Fruit fly (Drosophila melanogaster) whole organism, wandering third instar larva: ENCODE measurements around the gene Ibf2.

Experiments used
- CG32264 ChIP-seq: fragments of 200-800 bp; sonication (Bioruptor generic); optimal IDR thresholded peaks from 2 replicates; lab custom pipeline; 2016; ENCODE audit warnings: missing biosample characterization, missing genetic modification characterization
- CG9705 ChIP-seq: fragments of 200-800 bp; sonication (Bioruptor generic); optimal IDR thresholded peaks from 2 replicates; lab custom pipeline; 2018; ENCODE audit warnings: missing biosample characterization, mild to moderate bottlenecking, missing genetic modification characterization
- CrebA ChIP-seq: fragments of 200-800 bp; sonication (Bioruptor generic); optimal IDR thresholded peaks from 2 replicates; lab custom pipeline; 2016; ENCODE audit warnings: missing biosample characterization, mild to moderate bottlenecking, missing genetic modification characterization, borderline replicate concordance
- Dfd ChIP-seq: fragments of >200 bp; optimal IDR thresholded peaks from 2 replicates; lab custom pipeline; 2017; ENCODE audit warnings: missing biosample characterization, missing genetic modification characterization
- Dif ChIP-seq: fragments of 200-275, 200-300 bp; sonication (Bioruptor generic); optimal IDR thresholded peaks from 2 replicates; lab custom pipeline; 2018; ENCODE audit warnings: missing biosample characterization, missing genetic modification characterization; ENCODE audit not compliant: partially characterized antibody
- GATAd ChIP-seq: sonication (Bioruptor generic); optimal IDR thresholded peaks from 2 replicates; lab custom pipeline; 2016; ENCODE audit warnings: missing biosample characterization, missing genetic modification characterization
- HLH106 ChIP-seq: fragments of 200-800 bp; optimal IDR thresholded peaks from 3 replicates; lab custom pipeline; 2019; ENCODE audit warnings: missing biosample characterization, mild to moderate bottlenecking, missing genetic modification characterization, moderate library complexity
- Hnf4 ChIP-seq: fragments of 200-800 bp; sonication (Bioruptor generic); optimal IDR thresholded peaks from 2 replicates; lab custom pipeline; 2016; ENCODE audit warnings: missing biosample characterization, mild to moderate bottlenecking, missing genetic modification characterization
- Hr78 ChIP-seq: fragments of >200 bp; optimal IDR thresholded peaks from 2 replicates; lab custom pipeline; 2017; ENCODE audit warnings: missing biosample characterization, missing genetic modification characterization
- Hr83 ChIP-seq: fragments of 200-300 bp; sonication (Bioruptor generic); optimal IDR thresholded peaks from 2 replicates; lab custom pipeline; 2016; ENCODE audit warnings: missing biosample characterization, mild to moderate bottlenecking, missing genetic modification characterization, moderate library complexity; ENCODE audit not compliant: poor library complexity, severe bottlenecking
- Jra ChIP-seq: sonication (Bioruptor generic); optimal IDR thresholded peaks from 2 replicates; lab custom pipeline; 2016; ENCODE audit warnings: missing biosample characterization, missing genetic modification characterization
- Mio ChIP-seq: sonication (Bioruptor generic); optimal IDR thresholded peaks from 2 replicates; lab custom pipeline; 2016; ENCODE audit warnings: missing biosample characterization, missing genetic modification characterization
- Myc ChIP-seq: fragments of >200 bp; optimal IDR thresholded peaks from 2 replicates; lab custom pipeline; 2017
- N ChIP-seq: fragments of >200 bp; optimal IDR thresholded peaks from 2 replicates; lab custom pipeline; 2018; ENCODE audit warnings: missing biosample characterization, missing external identifiers, missing genetic modification characterization
- OdsH ChIP-seq: fragments of 200-800 bp; sonication (Bioruptor generic); optimal IDR thresholded peaks from 2 replicates; lab custom pipeline; 2016; ENCODE audit warnings: missing biosample characterization, mild to moderate bottlenecking, missing genetic modification characterization
- Rel ChIP-seq, 2 experiments: fragments of 200-800 bp; sonication (Bioruptor generic) in 1 of 2; optimal IDR thresholded peaks; 2 replicates in 1 of 2; 3 replicates in 1 of 2; lab custom pipeline; 2016 to 2019; ENCODE audit warnings: mild to moderate bottlenecking in 2 of 2, missing biosample characterization in 2 of 2, missing genetic modification characterization in 2 of 2, moderate library complexity in 1 of 2
- Sp1 ChIP-seq: fragments of 200-800 bp; sonication (Bioruptor generic); optimal IDR thresholded peaks from 3 replicates; lab custom pipeline; 2019; ENCODE audit warnings: missing biosample characterization, mild to moderate bottlenecking, missing genetic modification characterization, moderate library complexity
- Vsx2 ChIP-seq: fragments of 200-300, 225-300 bp; sonication (Bioruptor generic); optimal IDR thresholded peaks from 2 replicates; lab custom pipeline; 2018; ENCODE audit warnings: missing biosample characterization, missing genetic modification characterization; ENCODE audit not compliant: partially characterized antibody
- br ChIP-seq: fragments of 200-800 bp; sonication (Bioruptor generic); optimal IDR thresholded peaks from 2 replicates; lab custom pipeline; 2016; ENCODE audit warnings: missing biosample characterization, missing genetic modification characterization
- dsf ChIP-seq: sonication (Bioruptor generic); optimal IDR thresholded peaks from 2 replicates; lab custom pipeline; 2016; ENCODE audit warnings: missing biosample characterization, missing genetic modification characterization, borderline replicate concordance
- ey ChIP-seq: fragments of 200-800 bp; sonication (Bioruptor generic); optimal IDR thresholded peaks from 2 replicates; lab custom pipeline; 2016; ENCODE audit warnings: missing biosample characterization, missing genetic modification characterization
- foxo ChIP-seq, 2 experiments: fragments of 200-800 bp; sonication (Bioruptor generic); optimal IDR thresholded peaks; 2 replicates in 1 of 2; 3 replicates in 1 of 2; lab custom pipeline; 2016 to 2017; ENCODE audit warnings: missing biosample characterization in 2 of 2, missing genetic modification characterization in 2 of 2
- fru ChIP-seq: fragments of 200-800 bp; sonication (Bioruptor generic); optimal IDR thresholded peaks from 3 replicates; lab custom pipeline; 2016; ENCODE audit warnings: missing biosample characterization, mild to moderate bottlenecking, missing genetic modification characterization
- h ChIP-seq: fragments of 200-800 bp; sonication (Bioruptor generic); optimal IDR thresholded peaks from 3 replicates; lab custom pipeline; 2016; ENCODE audit warnings: missing biosample characterization, mild to moderate bottlenecking, missing genetic modification characterization
- jim ChIP-seq: fragments of 175-275, 200-325 bp; sonication (Bioruptor generic); optimal IDR thresholded peaks from 2 replicates; lab custom pipeline; 2016; ENCODE audit warnings: missing biosample characterization, mild to moderate bottlenecking, missing genetic modification characterization
- lola ChIP-seq: fragments of >200 bp; optimal IDR thresholded peaks from 2 replicates; lab custom pipeline; 2017; ENCODE audit warnings: missing biosample characterization, missing genetic modification characterization
- psq ChIP-seq: fragments of 200-800 bp; sonication (Bioruptor generic); optimal IDR thresholded peaks from 3 replicates; lab custom pipeline; 2017; ENCODE audit warnings: missing biosample characterization, mild to moderate bottlenecking, missing genetic modification characterization, moderate library complexity
- rgr ChIP-seq: fragments of 200-800 bp; sonication (Bioruptor generic); optimal IDR thresholded peaks from 3 replicates; lab custom pipeline; 2016; ENCODE audit warnings: missing biosample characterization, mild to moderate bottlenecking, missing genetic modification characterization
- sage ChIP-seq: fragments of 200-800 bp; sonication (Bioruptor generic); optimal IDR thresholded peaks from 2 replicates; lab custom pipeline; 2016; ENCODE audit warnings: missing biosample characterization, mild to moderate bottlenecking, missing genetic modification characterization
- sv ChIP-seq: fragments of 200-800 bp; sonication (Bioruptor generic); optimal IDR thresholded peaks from 3 replicates; lab custom pipeline; 2016; ENCODE audit warnings: missing biosample characterization, missing genetic modification characterization
- usp ChIP-seq: fragments of >200 bp; optimal IDR thresholded peaks from 2 replicates; lab custom pipeline; 2017; ENCODE audit warnings: missing biosample characterization, missing genetic modification characterization
- woc ChIP-seq: sonication (Bioruptor generic); optimal IDR thresholded peaks from 2 replicates; lab custom pipeline; 2016; ENCODE audit warnings: missing biosample characterization, mild to moderate bottlenecking, missing genetic modification characterization

Ibf2 gene

dm6 chr3R:9220064-9220864, 38.0 kb downstream of the Ibf2 start:
- peak in 1 of 2 experiments; percentile 30 for TF ChIP-seq foxo (GFP tag; optimal IDR thresholded peaks at IDR 0.05; lab: Kevin White, UChicago)
- TF ChIP-seq HLH106 = peak; percentile 5
- peak; percentile 33 for TF ChIP-seq br (GFP tag; lab: Kevin White, UChicago)
- TF ChIP-seq sv (GFP tag; lab: Kevin White, UChicago) = peak; percentile 29
- TF ChIP-seq Rel (GFP tag; optimal IDR thresholded peaks at IDR 0.05; lab: Kevin White, UChicago) = no peak
- no peak for TF ChIP-seq Rel (tag; optimal IDR thresholded peaks at IDR 0.05; lab: Kevin White, UChicago)
- peak; percentile 18 for TF ChIP-seq ey
- TF ChIP-seq psq (GFP tag; lab: Kevin White, UChicago) = peak; percentile 96
- TF ChIP-seq Sp1 (GFP tag; lab: Kevin White, UChicago) = no peak
- peak; percentile 25 for TF ChIP-seq h (GFP tag; lab: Kevin White, UChicago)
- TF ChIP-seq rgr (GFP tag; lab: Kevin White, UChicago) = peak; percentile 43
- TF ChIP-seq woc (GFP tag; lab: Kevin White, UChicago) = no peak
- TF ChIP-seq lola (GFP tag; lab: Kevin White, UChicago) = no peak
- peak; percentile 56 for TF ChIP-seq fru (GFP tag; lab: Kevin White, UChicago)
- TF ChIP-seq jim (GFP tag; lab: Kevin White, UChicago) = no peak
- peak; percentile 9 for TF ChIP-seq OdsH
- no peak for TF ChIP-seq CG9705 (GFP tag; lab: Kevin White, UChicago)

DNA sequence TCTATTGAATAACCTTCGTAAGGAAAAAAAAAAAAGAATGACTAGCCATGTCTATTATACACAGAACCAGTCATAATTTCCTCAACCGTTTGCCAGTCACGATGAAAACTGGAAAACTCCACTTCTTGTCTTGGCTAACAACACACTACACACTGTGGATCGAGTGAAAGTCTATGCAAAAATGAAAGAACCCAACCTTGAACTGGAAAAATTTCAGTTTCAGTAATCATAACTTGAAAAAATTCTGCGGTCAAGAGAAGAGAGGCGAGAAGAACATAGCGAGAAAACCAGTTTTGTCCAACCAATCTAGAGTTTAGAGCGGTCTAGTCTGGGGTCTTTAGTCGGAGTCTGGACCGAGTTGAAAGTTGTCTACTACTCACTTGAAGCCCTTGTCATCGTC, 40.7 kb downstream of the Ibf2 start:
- TF ChIP-seq Dfd (GFP tag; lab: Kevin White, UChicago) (no peak), Vsx2 (GFP tag; lab: Kevin White, UChicago) (no peak), Myc (lab: Kevin White, UChicago) (no peak), N (no peak), Hnf4 (GFP tag; lab: Kevin White, UChicago) (no peak), foxo (GFP tag; optimal IDR thresholded peaks at IDR 0.05; lab: Kevin White, UChicago) (no peak), usp (GFP tag; lab: Kevin White, UChicago) (no peak), GATAd (GFP tag; lab: Kevin White, UChicago) (no peak), dsf (GFP tag; lab: Kevin White, UChicago) (no peak), sage (no peak), Dif (GFP tag; lab: Kevin White, UChicago) (no peak), fru (GFP tag; lab: Kevin White, UChicago) (no peak), rgr (GFP tag; lab: Kevin White, UChicago) (no peak), Jra (no peak), CG32264 (no peak), CrebA (GFP tag; lab: Kevin White, UChicago) (no peak), ey (no peak), CG9705 (GFP tag; lab: Kevin White, UChicago) (no peak), jim (GFP tag; lab: Kevin White, UChicago) (no peak), Sp1 (GFP tag; lab: Kevin White, UChicago) (no peak)

dm6 chr3R:9215551-9215950, 42.8 kb downstream of the Ibf2 start:
- TF ChIP-seq CG9705 (GFP tag; lab: Kevin White, UChicago) (no peak), Mio (no peak), Hr78 (GFP tag; lab: Kevin White, UChicago) (no peak)

dm6 chr3R:9214235-9214634, 44.1 kb downstream of the Ibf2 start:
- TF ChIP-seq Myc (lab: Kevin White, UChicago) = peak; percentile 100
- TF ChIP-seq Hr83 (GFP tag; lab: Kevin White, UChicago) = no peak
